Worm (Caenorhabditis elegans) whole organism, L1 larva: ENCODE measurements around the gene Y69A2AR.32.

Experiments
- aly-2 ChIP-seq: fragments of 150-350 bp; optimal IDR thresholded peaks from 2 replicates; lab custom pipeline; 2014; ENCODE audit warnings: missing biosample characterization, missing genetic modification characterization
- ceh-82 ChIP-seq, 3 experiments: fragments of 150-350 bp in 1 of 3; sonication (generic microtip) in 2 of 3; optimal IDR thresholded peaks; 2 replicates each; lab custom pipeline; 2014 to 2017; ENCODE audit warnings: missing biosample characterization in 3 of 3, missing genetic modification characterization in 3 of 3
- ceh-88 ChIP-seq: fragments of 200-800 bp; sonication (Bioruptor generic); IDR thresholded peaks from 2 replicates; pipeline ENCODE4 v1.3.6; 2022; ENCODE audit warnings: missing genetic modification characterization, missing compliant biosample characterization
- dpl-1 ChIP-seq, 3 experiments: fragments of 150-350 bp in 2 of 3; sonication (generic microtip) in 1 of 3; optimal IDR thresholded peaks; 2 replicates each; lab custom pipeline; 2014 to 2017; ENCODE audit warnings: missing biosample characterization in 3 of 3, missing genetic modification characterization in 3 of 3, missing genetic modification reagents in 3 of 3
- fos-1 ChIP-seq: fragments of 150-350 bp; optimal IDR thresholded peaks from 2 replicates; lab custom pipeline; 2014; ENCODE audit warnings: missing biosample characterization, missing genetic modification characterization
- hlh-4 ChIP-seq: sonication (generic microtip); optimal IDR thresholded peaks from 2 replicates; lab custom pipeline; 2016; ENCODE audit warnings: mild to moderate bottlenecking, missing genetic modification characterization, missing compliant biosample characterization
- nhr-237 ChIP-seq: fragments of 150-350 bp; optimal IDR thresholded peaks from 2 replicates; lab custom pipeline; 2014; ENCODE audit warnings: missing biosample characterization, missing genetic modification characterization
- sptf-1 ChIP-seq: fragments of 150-350 bp; optimal IDR thresholded peaks from 2 replicates; lab custom pipeline; 2014; ENCODE audit warnings: missing biosample characterization, missing genetic modification characterization
- tbx-2 ChIP-seq: sonication (generic microtip); optimal IDR thresholded peaks from 2 replicates; lab custom pipeline; 2016; ENCODE audit warnings: missing genetic modification characterization, missing compliant biosample characterization
- tlp-1 ChIP-seq: fragments of 150-350 bp; optimal IDR thresholded peaks from 2 replicates; lab custom pipeline; 2014; ENCODE audit warnings: missing biosample characterization, missing genetic modification characterization
- unc-130 ChIP-seq: fragments of 150-350 bp; optimal IDR thresholded peaks from 2 replicates; lab custom pipeline; 2017; ENCODE audit warnings: missing biosample characterization, missing genetic modification characterization, inconsistent platforms
- unc-62 ChIP-seq: fragments of 150-350 bp; optimal IDR thresholded peaks from 2 replicates; lab custom pipeline; 2014; ENCODE audit warnings: missing biosample characterization, missing genetic modification reagents, missing genetic modification characterization
- ztf-11 ChIP-seq, 2 experiments: sonication (generic microtip); optimal IDR thresholded peaks; 2 replicates each; lab custom pipeline; 2016 to 2017; ENCODE audit warnings: missing genetic modification characterization in 2 of 2, missing biosample characterization in 1 of 2, missing compliant biosample characterization in 1 of 2

- TF ChIP-seq ztf-11 (tag; optimal IDR thresholded peaks at IDR 0.05; lab: Kevin White, UChicago) (no peak), fos-1 (tag; lab: Kevin White, UChicago) (no peak), sptf-1 (tag; lab: Kevin White, UChicago) (no peak), ceh-88 (no peak), ceh-82 (tag; optimal IDR thresholded peaks at IDR 0.05; lab: Kevin White, UChicago) (no peak), aly-2 (tag; lab: Kevin White, UChicago) (no peak), dpl-1 (GFP tag; optimal IDR thresholded peaks at IDR 0.05; lab: Kevin White, UChicago) (no peak), unc-130 (tag; lab: Kevin White, UChicago) (no peak), tbx-2 (no peak), nhr-237 (tag; lab: Kevin White, UChicago) (no peak), unc-62 (GFP tag; lab: Kevin White, UChicago) (no peak), tlp-1 (tag; lab: Kevin White, UChicago) (no peak), hlh-4 (no peak)
These were observed 39.8 kb downstream of the Y69A2AR.32 start for ce11 chrIV:2650031-2650430.
